Worm (Caenorhabditis elegans) whole organism, L4 larva: ENCODE measurements around the gene F46G10.1.

Source experiments
- R02D3.7 ChIP-seq: fragments of 150-350 bp; sonication (generic microtip); optimal IDR thresholded peaks from 3 replicates; lab custom pipeline; 2014; ENCODE audit warnings: missing biosample characterization, missing genetic modification characterization
- Y75B8A.6 ChIP-seq: fragments of 200-800 bp; sonication (Bioruptor generic); IDR thresholded peaks from 2 replicates; pipeline ENCODE4 v1.3.6; 2022; ENCODE audit warnings: missing genetic modification reagents, missing genetic modification characterization, missing compliant biosample characterization
- ZK337.2 ChIP-seq: fragments of 200-800 bp; sonication (Bioruptor generic); IDR thresholded peaks from 2 replicates; pipeline ENCODE4 v1.3.6; 2022; ENCODE audit warnings: missing genetic modification reagents, missing genetic modification characterization, missing compliant biosample characterization
- ZK546.5 ChIP-seq, 2 experiments: sonication (generic microtip); optimal IDR thresholded peaks; 2 replicates each; lab custom pipeline; 2017; ENCODE audit warnings: missing biosample characterization in 2 of 2, missing genetic modification characterization in 2 of 2
- ceh-20 ChIP-seq: fragments of 200-800 bp; sonication (Bioruptor generic); IDR thresholded peaks from 2 replicates; pipeline ENCODE4 v1.3.6; 2022; ENCODE audit warnings: missing genetic modification reagents, missing genetic modification characterization, missing compliant biosample characterization
- ceh-28 ChIP-seq: fragments of 150-350 bp; optimal IDR thresholded peaks from 2 replicates; lab custom pipeline; 2014; ENCODE audit warnings: missing biosample characterization, missing genetic modification reagents, missing genetic modification characterization
- ctbp-1 ChIP-seq: fragments of 200-800 bp; sonication (Bioruptor generic); IDR thresholded peaks from 2 replicates; pipeline ENCODE4 v1.3.6; 2022; ENCODE audit warnings: missing genetic modification reagents, missing genetic modification characterization, missing compliant biosample characterization
- daf-8 ChIP-seq: fragments of 200-800 bp; sonication (Bioruptor generic); IDR thresholded peaks from 2 replicates; pipeline ENCODE4 v1.3.6; 2022; ENCODE audit warnings: missing genetic modification characterization, missing compliant biosample characterization
- dmd-9 ChIP-seq: fragments of 200-800 bp; sonication (Bioruptor generic); IDR thresholded peaks from 2 replicates; pipeline ENCODE4 v1.3.6; 2022; ENCODE audit warnings: missing genetic modification reagents, missing genetic modification characterization, missing compliant biosample characterization
- duxl-1 ChIP-seq: sonication (generic microtip); optimal IDR thresholded peaks from 2 replicates; lab custom pipeline; 2016; ENCODE audit warnings: mild to moderate bottlenecking, missing genetic modification characterization, moderate library complexity, missing compliant biosample characterization; ENCODE audit not compliant: poor library complexity
- egl-27 ChIP-seq: sonication (generic microtip); optimal IDR thresholded peaks from 3 replicates; lab custom pipeline; 2017; ENCODE audit warnings: missing biosample characterization, missing genetic modification reagents, missing genetic modification characterization
- fos-1 ChIP-seq: fragments of 150-350 bp; optimal IDR thresholded peaks from 2 replicates; lab custom pipeline; 2014; ENCODE audit warnings: missing biosample characterization, missing genetic modification characterization
- gei-8 ChIP-seq: fragments of 200-800 bp; sonication (Bioruptor generic); optimal IDR thresholded peaks from 2 replicates; lab custom pipeline; 2018; ENCODE audit warnings: mild to moderate bottlenecking, missing genetic modification characterization, missing compliant biosample characterization
- hif-1 ChIP-seq, 2 experiments: sonication (generic microtip); optimal IDR thresholded peaks; 2 replicates each; lab custom pipeline; 2016 to 2017; ENCODE audit warnings: missing compliant biosample characterization in 2 of 2, missing genetic modification characterization in 2 of 2, missing genetic modification reagents in 2 of 2, missing genotype in 2 of 2, mild to moderate bottlenecking in 1 of 2
- hlh-30 ChIP-seq: sonication (generic microtip); optimal IDR thresholded peaks from 2 replicates; lab custom pipeline; 2017; ENCODE audit warnings: antibody characterized with exemption, mild to moderate bottlenecking, missing genetic modification characterization, missing compliant biosample characterization; ENCODE audit not compliant: insufficient read depth
- jun-1 ChIP-seq: fragments of 150-350 bp; optimal IDR thresholded peaks from 2 replicates; lab custom pipeline; 2014; ENCODE audit warnings: missing biosample characterization, missing genetic modification reagents, missing genetic modification characterization
- lin-1 ChIP-seq: fragments of 200-800 bp; sonication (Bioruptor generic); IDR thresholded peaks from 2 replicates; pipeline ENCODE4 v1.3.6; 2022; ENCODE audit warnings: missing genetic modification reagents, missing genetic modification characterization, missing compliant biosample characterization
- lin-13 ChIP-seq: fragments of 150-350 bp; optimal IDR thresholded peaks from 2 replicates; lab custom pipeline; 2014; ENCODE audit warnings: missing biosample characterization, missing genetic modification reagents, missing genetic modification characterization
- lin-15B ChIP-seq: fragments of 150-350 bp; sonication (generic microtip); optimal IDR thresholded peaks from 3 replicates; lab custom pipeline; 2014; ENCODE audit warnings: missing biosample characterization, missing genetic modification characterization
- mes-2 ChIP-seq: sonication (generic microtip); optimal IDR thresholded peaks from 2 replicates; lab custom pipeline; 2016; ENCODE audit warnings: missing genotype, mild to moderate bottlenecking, missing genetic modification characterization, missing compliant biosample characterization; ENCODE audit not compliant: poor library complexity, severe bottlenecking
- nhr-10 ChIP-seq: fragments of 150-350 bp; optimal IDR thresholded peaks from 2 replicates; lab custom pipeline; 2014; ENCODE audit warnings: missing biosample characterization, missing genetic modification characterization
- nhr-11 ChIP-seq: fragments of 150-350 bp; optimal IDR thresholded peaks from 2 replicates; lab custom pipeline; 2014; ENCODE audit warnings: missing biosample characterization, missing genetic modification characterization
- nhr-111 ChIP-seq: fragments of 200-800 bp; sonication (Bioruptor generic); optimal IDR thresholded peaks from 2 replicates; lab custom pipeline; 2018; ENCODE audit warnings: mild to moderate bottlenecking, missing genetic modification characterization, missing compliant biosample characterization
- nhr-237 ChIP-seq: sonication (generic microtip); optimal IDR thresholded peaks from 2 replicates; lab custom pipeline; 2017; ENCODE audit warnings: missing biosample characterization, missing genetic modification characterization
- nhr-25 ChIP-seq: sonication (generic microtip); optimal IDR thresholded peaks from 2 replicates; lab custom pipeline; 2017; ENCODE audit warnings: missing genetic modification characterization, mild to moderate bottlenecking, missing compliant biosample characterization, antibody characterized with exemption, moderate library complexity, borderline replicate concordance; ENCODE audit not compliant: insufficient read depth
- nhr-28 ChIP-seq: fragments of 150-350 bp; optimal IDR thresholded peaks from 2 replicates; lab custom pipeline; 2014; ENCODE audit warnings: missing biosample characterization, missing genetic modification characterization
- nhr-48 ChIP-seq: sonication (generic microtip); optimal IDR thresholded peaks from 2 replicates; lab custom pipeline; 2016; ENCODE audit warnings: mild to moderate bottlenecking, missing genetic modification characterization, missing compliant biosample characterization
- nhr-6 ChIP-seq: fragments of 150-350 bp; optimal IDR thresholded peaks from 2 replicates; lab custom pipeline; 2014; ENCODE audit warnings: missing biosample characterization, missing genetic modification characterization
- nhr-76 ChIP-seq: fragments of 150-350 bp; optimal IDR thresholded peaks from 2 replicates; lab custom pipeline; 2014; ENCODE audit warnings: missing biosample characterization, missing genetic modification characterization
- nhr-77 ChIP-seq: fragments of 150-350 bp; optimal IDR thresholded peaks from 2 replicates; lab custom pipeline; 2014; ENCODE audit warnings: missing biosample characterization, missing genetic modification characterization
- pha-4 ChIP-seq, 2 experiments: fragments of 150-350 bp in 1 of 2; fragments of 200-800 bp in 1 of 2; sonication (Bioruptor generic) in 1 of 2; IDR thresholded peaks in 1 of 2; optimal IDR thresholded peaks in 1 of 2; 2 replicates each; pipeline versions ENCODE4 v1.3.6 to Lab custom; 2014 to 2022; ENCODE audit warnings: missing genetic modification characterization in 2 of 2, missing genetic modification reagents in 2 of 2, missing biosample characterization in 1 of 2, missing compliant biosample characterization in 1 of 2
- php-3 ChIP-seq: fragments of 200-800 bp; sonication (Bioruptor generic); IDR thresholded peaks from 2 replicates; pipeline ENCODE4 v1.3.6; 2022; ENCODE audit warnings: missing genetic modification reagents, missing genetic modification characterization, missing compliant biosample characterization
- sdz-12 ChIP-seq: fragments of 200-800 bp; sonication (Bioruptor generic); optimal IDR thresholded peaks from 2 replicates; lab custom pipeline; 2018; ENCODE audit warnings: mild to moderate bottlenecking, missing genetic modification characterization, missing compliant biosample characterization
- skn-1 ChIP-seq: fragments of 150-350 bp; optimal IDR thresholded peaks from 2 replicates; lab custom pipeline; 2014; ENCODE audit warnings: missing biosample characterization, missing genetic modification characterization
- snpc-1.2 ChIP-seq: fragments of 200-800 bp; sonication (Bioruptor generic); IDR thresholded peaks from 2 replicates; pipeline ENCODE4 v1.3.6; 2022; ENCODE audit warnings: missing genetic modification reagents, missing genetic modification characterization, missing compliant biosample characterization
- snpc-4 ChIP-seq: fragments of 150-350 bp; optimal IDR thresholded peaks from 2 replicates; lab custom pipeline; 2014; ENCODE audit warnings: missing biosample characterization, missing genetic modification characterization
- spr-1 ChIP-seq: sonication (generic microtip); optimal IDR thresholded peaks from 2 replicates; lab custom pipeline; 2016; ENCODE audit warnings: mild to moderate bottlenecking, missing genetic modification characterization, missing compliant biosample characterization
- tag-97 ChIP-seq: fragments of 200-800 bp; sonication (Bioruptor generic); IDR thresholded peaks from 2 replicates; pipeline ENCODE4 v1.3.6; 2022; ENCODE audit warnings: missing genetic modification characterization, missing compliant biosample characterization
- unc-39 ChIP-seq: sonication (generic microtip); optimal IDR thresholded peaks from 2 replicates; lab custom pipeline; 2017; ENCODE audit warnings: missing biosample characterization, missing genetic modification characterization
- zag-1 ChIP-seq: fragments of 150-350 bp; optimal IDR thresholded peaks from 2 replicates; lab custom pipeline; 2014; ENCODE audit warnings: missing biosample characterization, missing genetic modification characterization
- zfp-2 ChIP-seq: sonication (generic microtip); optimal IDR thresholded peaks from 2 replicates; lab custom pipeline; 2016; ENCODE audit warnings: mild to moderate bottlenecking, missing genetic modification characterization, missing compliant biosample characterization
- zip-11 ChIP-seq: fragments of 200-800 bp; sonication (Bioruptor generic); IDR thresholded peaks from 2 replicates; pipeline ENCODE4 v1.3.6; 2022; ENCODE audit warnings: missing genetic modification characterization, missing compliant biosample characterization

The F46G10.1 gene

DNA sequence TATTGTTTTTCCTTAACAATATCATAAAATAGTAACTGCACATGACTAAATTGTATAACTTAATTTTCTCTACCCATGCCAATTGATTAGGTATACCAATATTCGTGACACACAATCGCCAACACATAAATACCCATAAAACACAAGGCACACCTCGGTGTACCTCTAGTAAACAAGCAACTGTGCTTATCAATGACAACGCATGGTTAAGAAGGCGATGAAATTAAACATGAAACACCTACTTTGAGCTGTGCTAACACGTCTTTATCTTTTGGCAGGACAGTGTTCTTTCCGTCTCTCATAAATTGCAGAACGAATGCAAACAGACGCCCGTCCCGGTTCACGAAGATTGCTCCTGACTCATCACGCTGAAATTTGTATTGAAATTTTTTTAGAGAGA, 792 bp downstream of the F46G10.1 start (continued):
- TF ChIP-seq snpc-4 (tag; lab: Kevin White, UChicago): no peak
- TF ChIP-seq nhr-237 (tag; lab: Kevin White, UChicago): no peak
- TF ChIP-seq lin-13 (GFP tag; lab: Kevin White, UChicago): no peak
- no peak for TF ChIP-seq Y75B8A.6 (GFP tag; lab: Robert Waterston, UW)
- no peak for TF ChIP-seq hif-1 (tag; optimal IDR thresholded peaks at IDR 0.05; lab: Kevin White, UChicago)
- no peak for TF ChIP-seq sdz-12 (GFP tag; lab: Kevin White, UChicago)
- no peak for TF ChIP-seq ceh-28 (tag; lab: Kevin White, UChicago)
- TF ChIP-seq lin-15B (tag; lab: Kevin White, UChicago): no peak
- no peak for TF ChIP-seq ceh-20 (GFP tag; lab: Robert Waterston, UW)
- TF ChIP-seq pha-4 (GFP tag; IDR thresholded peaks at IDR 0.05; lab: Robert Waterston, UW): no peak
- no peak for TF ChIP-seq pha-4 (tag; optimal IDR thresholded peaks at IDR 0.05; lab: Kevin White, UChicago)
- no peak for TF ChIP-seq zag-1 (tag; lab: Kevin White, UChicago)
- TF ChIP-seq tag-97 (GFP tag; lab: Robert Waterston, UW): no peak
- no peak for TF ChIP-seq nhr-111 (GFP tag; lab: Kevin White, UChicago)
- peak; percentile 58 for TF ChIP-seq nhr-10 (tag; lab: Kevin White, UChicago)
- no peak for TF ChIP-seq nhr-25 (tag; lab: Kevin White, UChicago)
- no peak for TF ChIP-seq nhr-76 (tag; lab: Kevin White, UChicago)
- TF ChIP-seq nhr-77 (tag; lab: Kevin White, UChicago): peak; percentile 70
- TF ChIP-seq dmd-9 (GFP tag; lab: Robert Waterston, UW): no peak
- no peak for TF ChIP-seq zfp-2
- TF ChIP-seq ZK337.2 (GFP tag; lab: Robert Waterston, UW): no peak
- TF ChIP-seq nhr-28 (tag; lab: Kevin White, UChicago): peak; percentile 94
- no peak for TF ChIP-seq nhr-11 (tag; lab: Kevin White, UChicago)
- no peak for TF ChIP-seq egl-27 (tag; lab: Kevin White, UChicago)
- peak; percentile 93 for TF ChIP-seq php-3 (GFP tag; lab: Robert Waterston, UW)
- TF ChIP-seq nhr-48 (tag; lab: Kevin White, UChicago): peak; percentile 51
- TF ChIP-seq skn-1: no peak
- TF ChIP-seq unc-39: no peak
- TF ChIP-seq ctbp-1 (GFP tag; lab: Robert Waterston, UW): no peak
- no peak for TF ChIP-seq R02D3.7 (tag; lab: Kevin White, UChicago)
- TF ChIP-seq zip-11 (GFP tag; lab: Robert Waterston, UW): no peak
- TF ChIP-seq nhr-6 (tag; lab: Kevin White, UChicago): no peak
- TF ChIP-seq spr-1 (tag; lab: Kevin White, UChicago): no peak
- TF ChIP-seq fos-1 (tag; lab: Kevin White, UChicago): no peak
- TF ChIP-seq jun-1 (tag; lab: Kevin White, UChicago): no peak
- TF ChIP-seq hlh-30: peak; percentile 68
- no peak for TF ChIP-seq lin-1 (GFP tag; lab: Robert Waterston, UW)

DNA sequence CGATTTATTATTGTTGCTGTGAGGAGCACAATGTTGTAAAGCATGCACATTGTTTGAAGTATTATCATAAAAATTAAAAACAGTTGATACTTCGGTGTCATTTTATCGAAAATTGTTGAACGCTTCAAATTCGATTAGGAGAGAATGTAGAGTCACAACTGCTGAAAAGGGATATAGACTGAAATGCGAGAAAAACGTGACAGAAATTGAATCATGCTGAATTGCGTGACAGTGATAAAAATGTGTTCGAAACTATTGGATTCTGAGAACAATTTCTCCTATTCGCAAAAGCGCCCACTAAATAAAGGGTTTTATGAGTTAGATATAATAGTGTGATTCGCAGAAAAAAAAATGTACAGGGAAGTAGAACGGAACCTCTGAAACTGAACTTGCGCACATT, 2.8 kb downstream of the F46G10.1 start, which contains the start of gene srxa-8:
Gene srxa-8, minus strand, starts transcription at position 101 of the 400 bp plus-strand sequence.
- TF ChIP-seq nhr-237 (tag; lab: Kevin White, UChicago): no peak
- no peak for TF ChIP-seq ZK546.5 (tag; optimal IDR thresholded peaks at IDR 0.05; lab: Kevin White, UChicago)
- TF ChIP-seq ceh-28 (tag; lab: Kevin White, UChicago): no peak
- TF ChIP-seq gei-8: no peak
- no peak for TF ChIP-seq duxl-1
- TF ChIP-seq ZK337.2 (GFP tag; lab: Robert Waterston, UW): no peak
- no peak for TF ChIP-seq mes-2
- TF ChIP-seq daf-8 (GFP tag; lab: Robert Waterston, UW): no peak
- no peak for TF ChIP-seq snpc-1.2 (GFP tag; lab: Robert Waterston, UW)
- TF ChIP-seq tag-97 (GFP tag; lab: Robert Waterston, UW): no peak
- TF ChIP-seq lin-13 (GFP tag; lab: Kevin White, UChicago): no peak
- TF ChIP-seq, all 104 proteins: peak for 0
